Fruit fly (Drosophila melanogaster): ENCODE results near the gene Rh7.
A peak's percentile ranks its signal among the peaks of the same experiment; 100 is the strongest.

Rh7 gene

DNA sequence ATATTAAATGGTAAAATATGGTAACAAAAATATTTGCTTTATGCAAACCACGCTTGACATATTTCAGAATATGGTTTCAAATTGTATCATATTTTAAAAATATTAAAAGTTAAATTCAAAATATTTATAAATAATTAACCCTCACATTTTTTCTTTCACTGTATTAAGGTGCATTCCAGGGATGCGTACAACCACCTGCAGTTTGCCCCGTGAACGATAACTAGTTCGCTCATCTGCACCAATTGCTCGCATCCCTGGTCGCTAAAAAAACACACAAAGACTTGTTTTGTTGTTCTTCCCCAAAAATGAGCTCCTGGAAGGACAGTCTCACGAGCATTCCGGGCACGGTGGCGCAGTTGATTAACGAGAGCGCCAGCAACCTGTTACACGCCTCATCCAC lies 43.4 kb downstream of the Rh7 start, which contains the start of gene DEF8 (continued):
- TF ChIP-seq GATAe (GFP tag; conservative IDR thresholded peaks at IDR 0.05), result no peak
- TF ChIP-seq CG8089 (GFP tag; optimal IDR thresholded peaks at IDR 0.05), result peak; percentile 25
- TF ChIP-seq crc (GFP tag; optimal IDR thresholded peaks at IDR 0.05), result no peak
- TF ChIP-seq CG17385 (GFP tag; optimal IDR thresholded peaks at IDR 0.05), result peak; percentile 81
- TF ChIP-seq HLH54F (GFP tag; optimal IDR thresholded peaks at IDR 0.05), result peak; percentile 28
- TF ChIP-seq PHDP (tag; optimal IDR thresholded peaks at IDR 0.05), result peak; percentile 93
- peak; percentile 81 for TF ChIP-seq twi (tag; optimal IDR thresholded peaks at IDR 0.05)
- no peak for TF ChIP-seq en (GFP tag; optimal IDR thresholded peaks at IDR 0.05)
- TF ChIP-seq NC2α (GFP tag; optimal IDR thresholded peaks at IDR 0.05), result peak; percentile 17
- TF ChIP-seq CG18599 (GFP tag; optimal IDR thresholded peaks at IDR 0.05), result peak; percentile 83
- peak; percentile 83 for TF ChIP-seq dati (GFP tag; IDR thresholded peaks at IDR 0.05)
- TF ChIP-seq luna (GFP tag; optimal IDR thresholded peaks at IDR 0.05), result no peak
- peak; percentile 68 for TF ChIP-seq CG4328 (GFP tag; optimal IDR thresholded peaks at IDR 0.05)
- TF ChIP-seq CG16779 (GFP tag; IDR thresholded peaks at IDR 0.05), result no peak
- TF ChIP-seq Gsc (GFP tag; IDR thresholded peaks at IDR 0.05), result no peak
- TF ChIP-seq CG7556 (GFP tag; optimal IDR thresholded peaks at IDR 0.05), result peak; percentile 80
- peak; percentile 49 for TF ChIP-seq CG12219 (GFP tag; optimal IDR thresholded peaks at IDR 0.05)
- TF ChIP-seq CG11696 (GFP tag; IDR thresholded peaks at IDR 0.05), result peak; percentile 72
- peak; percentile 95 for TF ChIP-seq CG12391 (tag; optimal IDR thresholded peaks at IDR 0.05)
- peak; percentile 81 for TF ChIP-seq HmgZ (tag; optimal IDR thresholded peaks at IDR 0.05)
- no peak for TF ChIP-seq lov (optimal IDR thresholded peaks at IDR 0.05)
- TF ChIP-seq lov (GFP tag; IDR thresholded peaks at IDR 0.05), result peak; percentile 64; the same call in 2 of the 3 replicates
- peak; percentile 26; the same call in 1 of the 2 replicates for TF ChIP-seq danr (GFP tag; IDR thresholded peaks at IDR 0.05)
- peak; percentile 78 for TF ChIP-seq esg (GFP tag; conservative IDR thresholded peaks at IDR 0.05)
- TF ChIP-seq cas (GFP tag; IDR thresholded peaks at IDR 0.05), result no peak
- TF ChIP-seq CG4707 (GFP tag; optimal IDR thresholded peaks at IDR 0.05), result peak; percentile 63
- peak; percentile 88 for TF ChIP-seq Sox100B (GFP tag; optimal IDR thresholded peaks at IDR 0.05)
- peak; percentile 49; the same call in 1 of the 4 replicates for TF ChIP-seq Dll (GFP tag; IDR thresholded peaks at IDR 0.05; ENCODE audit: partially characterized antibody)
- TF ChIP-seq ssp (GFP tag; IDR thresholded peaks at IDR 0.05), result peak; percentile 77
- no peak for TF ChIP-seq nerfin-2 (GFP tag; IDR thresholded peaks at IDR 0.05; ENCODE audit: partially characterized antibody)
- peak; percentile 40 for TF ChIP-seq kni (GFP tag; optimal IDR thresholded peaks at IDR 0.05)
- peak; percentile 18 for TF ChIP-seq fu2 (GFP tag; optimal IDR thresholded peaks at IDR 0.05)
- peak; percentile 61 for TF ChIP-seq pzg (GFP tag; optimal IDR thresholded peaks at IDR 0.05)
- peak; percentile 77 for TF ChIP-seq CG8388 (GFP tag; optimal IDR thresholded peaks at IDR 0.05)
- TF ChIP-seq CG10366 (GFP tag; IDR thresholded peaks at IDR 0.05), result peak; percentile 89
- peak; percentile 82 for TF ChIP-seq odd (GFP tag; optimal IDR thresholded peaks at IDR 0.05)
- peak; percentile 77 for TF ChIP-seq fd3F (GFP tag; optimal IDR thresholded peaks at IDR 0.05)
- TF ChIP-seq CG15514 (GFP tag; optimal IDR thresholded peaks at IDR 0.05), result peak; percentile 100
- no peak for TF ChIP-seq zen2 (GFP tag; IDR thresholded peaks at IDR 0.05; ENCODE audit: partially characterized antibody)
- TF ChIP-seq CG10959 (GFP tag; IDR thresholded peaks at IDR 0.05), result peak; percentile 76
- peak; percentile 60; the same call in 2 of the 3 replicates for TF ChIP-seq knrl (GFP tag; IDR thresholded peaks at IDR 0.05; ENCODE audit: partially characterized antibody)
- TF ChIP-seq Dek (tag; optimal IDR thresholded peaks at IDR 0.05), result peak; percentile 86
- TF ChIP-seq CG11093 (GFP tag; IDR thresholded peaks at IDR 0.05), result peak; percentile 30; the same call in 1 of the 3 replicates
- TF ChIP-seq Awh (GFP tag; IDR thresholded peaks at IDR 0.05), result peak; percentile 90
- TF ChIP-seq lmd (GFP tag; IDR thresholded peaks at IDR 0.05), result peak; percentile 76
- TF ChIP-seq Poxn (GFP tag; IDR thresholded peaks at IDR 0.05), result no peak
- TF ChIP-seq Dip3 (GFP tag; optimal IDR thresholded peaks at IDR 0.05), result peak; percentile 34
- TF ChIP-seq sug (tag; optimal IDR thresholded peaks at IDR 0.05), result peak; percentile 68
- TF ChIP-seq CG5953 (GFP tag; IDR thresholded peaks at IDR 0.05), result peak; percentile 77
- TF ChIP-seq seq (GFP tag; IDR thresholded peaks at IDR 0.05), result peak; percentile 69
- TF ChIP-seq mld (GFP tag; IDR thresholded peaks at IDR 0.05; ENCODE audit: partially characterized antibody), result no peak

All from whole organism, embryonic.